Worm (Caenorhabditis elegans) whole organism, mixed stage, embryonic: ENCODE data around the gene wago-4.
A peak's percentile ranks its signal among the peaks of the same experiment; 100 is the strongest.

Experiments
- M03D4.4 ChIP-seq: sonication (generic microtip); optimal IDR thresholded peaks from 2 replicates; lab custom pipeline; 2017; ENCODE audit warnings: mild to moderate bottlenecking, missing genetic modification characterization, missing compliant biosample characterization
- bed-3 ChIP-seq: fragments of 200-800 bp; sonication (Bioruptor generic); optimal IDR thresholded peaks from 3 replicates; lab custom pipeline; 2018; ENCODE audit warnings: mild to moderate bottlenecking, missing genetic modification characterization, moderate library complexity, missing compliant biosample characterization
- blmp-1 ChIP-seq: fragments of 150-350 bp; optimal IDR thresholded peaks from 2 replicates; lab custom pipeline; 2014; ENCODE audit warnings: missing biosample characterization, missing genetic modification characterization
- ceh-39 ChIP-seq: fragments of 150-350 bp; optimal IDR thresholded peaks from 2 replicates; lab custom pipeline; 2014; ENCODE audit warnings: missing biosample characterization, missing genetic modification characterization
- ceh-43 ChIP-seq: fragments of 200-800 bp; sonication (Bioruptor generic); optimal IDR thresholded peaks from 2 replicates; lab custom pipeline; 2018; ENCODE audit warnings: mild to moderate bottlenecking, missing genetic modification characterization, moderate library complexity, missing compliant biosample characterization
- ceh-83 ChIP-seq: fragments of 200-800 bp; sonication (Bioruptor generic); optimal IDR thresholded peaks from 2 replicates; lab custom pipeline; 2018; ENCODE audit warnings: mild to moderate bottlenecking, missing genetic modification characterization, missing compliant biosample characterization
- ces-1 ChIP-seq: fragments of 150-350 bp; optimal IDR thresholded peaks from 2 replicates; lab custom pipeline; 2014; ENCODE audit warnings: missing biosample characterization, missing genetic modification reagents, missing genetic modification characterization
- cnd-1 ChIP-seq: fragments of 200-800 bp; sonication (Bioruptor generic); optimal IDR thresholded peaks from 2 replicates; lab custom pipeline; 2018; ENCODE audit warnings: mild to moderate bottlenecking, missing genetic modification characterization, missing compliant biosample characterization
- drap-1 ChIP-seq: fragments of 200-800 bp; sonication (Bioruptor generic); optimal IDR thresholded peaks from 3 replicates; lab custom pipeline; 2018; ENCODE audit warnings: mild to moderate bottlenecking, missing genetic modification characterization, missing compliant biosample characterization
- elt-1 ChIP-seq: sonication (generic microtip); optimal IDR thresholded peaks from 2 replicates; lab custom pipeline; 2017; ENCODE audit warnings: missing genetic modification characterization, mild to moderate bottlenecking, missing compliant biosample characterization, antibody characterized with exemption, moderate library complexity, borderline replicate concordance; ENCODE audit not compliant: insufficient read depth
- elt-3 ChIP-seq: fragments of 150-350 bp; optimal IDR thresholded peaks from 2 replicates; lab custom pipeline; 2014; ENCODE audit warnings: missing biosample characterization, missing genetic modification characterization
- flh-1 ChIP-seq: fragments of 200-800 bp; sonication (Bioruptor generic); optimal IDR thresholded peaks from 2 replicates; lab custom pipeline; 2018; ENCODE audit warnings: mild to moderate bottlenecking, missing genetic modification characterization, moderate library complexity, missing compliant biosample characterization
- ham-2 ChIP-seq: fragments of 200-800 bp; sonication (Bioruptor generic); optimal IDR thresholded peaks from 2 replicates; lab custom pipeline; 2018; ENCODE audit warnings: mild to moderate bottlenecking, missing genetic modification characterization, missing compliant biosample characterization
- hlh-1 ChIP-seq: fragments of 150-350 bp; optimal IDR thresholded peaks from 2 replicates; lab custom pipeline; 2014; ENCODE audit warnings: missing biosample characterization, missing genetic modification reagents, missing genetic modification characterization
- lin-13 ChIP-seq: fragments of 150-350 bp; optimal IDR thresholded peaks from 2 replicates; lab custom pipeline; 2014; ENCODE audit warnings: missing biosample characterization, missing genetic modification characterization
- lin-32 ChIP-seq: fragments of 200-800 bp; sonication (Bioruptor generic); optimal IDR thresholded peaks from 2 replicates; lab custom pipeline; 2018; ENCODE audit warnings: mild to moderate bottlenecking, missing genetic modification characterization, missing compliant biosample characterization
- mep-1 ChIP-seq: fragments of 150-350 bp; optimal IDR thresholded peaks from 2 replicates; lab custom pipeline; 2017; ENCODE audit warnings: missing biosample characterization, missing genetic modification reagents, missing genetic modification characterization, inconsistent platforms
- mls-2 ChIP-seq: sonication (generic microtip); optimal IDR thresholded peaks from 2 replicates; lab custom pipeline; 2016; ENCODE audit warnings: mild to moderate bottlenecking, missing genetic modification characterization, moderate library complexity, missing compliant biosample characterization
- nhr-12 ChIP-seq: fragments of 150-350 bp; optimal IDR thresholded peaks from 2 replicates; lab custom pipeline; 2014; ENCODE audit warnings: missing biosample characterization, missing genetic modification characterization
- nhr-2 ChIP-seq: fragments of 150-350 bp; optimal IDR thresholded peaks from 2 replicates; lab custom pipeline; 2014; ENCODE audit warnings: missing biosample characterization, missing genetic modification characterization
- nhr-237 ChIP-seq: fragments of 150-350 bp; optimal IDR thresholded peaks from 2 replicates; lab custom pipeline; 2014; ENCODE audit warnings: missing biosample characterization, missing genetic modification characterization
- nhr-28 ChIP-seq: fragments of 150-350 bp; optimal IDR thresholded peaks from 2 replicates; lab custom pipeline; 2014; ENCODE audit warnings: missing biosample characterization, missing genetic modification characterization
- pha-4 ChIP-seq: fragments of 150-350 bp; optimal IDR thresholded peaks from 2 replicates; lab custom pipeline; 2018; ENCODE audit warnings: missing biosample characterization, missing genetic modification reagents, missing genetic modification characterization
- snpc-4 ChIP-seq: fragments of 150-350 bp; optimal IDR thresholded peaks from 2 replicates; lab custom pipeline; 2014; ENCODE audit warnings: missing biosample characterization, missing genetic modification characterization
- sptf-1 ChIP-seq: sonication (generic microtip); optimal IDR thresholded peaks from 2 replicates; lab custom pipeline; 2017; ENCODE audit warnings: mild to moderate bottlenecking, missing genetic modification characterization, moderate library complexity, missing compliant biosample characterization
- unc-120 ChIP-seq: sonication (generic microtip); optimal IDR thresholded peaks from 2 replicates; lab custom pipeline; 2017; ENCODE audit warnings: missing genetic modification characterization, missing compliant biosample characterization; ENCODE audit not compliant: poor library complexity, severe bottlenecking
- unc-39 ChIP-seq: fragments of 150-350 bp; optimal IDR thresholded peaks from 2 replicates; lab custom pipeline; 2014; ENCODE audit warnings: missing biosample characterization, missing genetic modification characterization
- unc-62 ChIP-seq: fragments of 150-350 bp; optimal IDR thresholded peaks from 2 replicates; lab custom pipeline; 2014; ENCODE audit warnings: missing biosample characterization, missing genetic modification reagents, missing genetic modification characterization
- zip-8 ChIP-seq: fragments of 150-350 bp; optimal IDR thresholded peaks from 2 replicates; lab custom pipeline; 2014; ENCODE audit warnings: missing biosample characterization, missing genetic modification characterization
- ztf-11 ChIP-seq: fragments of 150-350 bp; optimal IDR thresholded peaks from 2 replicates; lab custom pipeline; 2014; ENCODE audit warnings: missing biosample characterization, missing genetic modification characterization

Gene wago-4

DNA sequence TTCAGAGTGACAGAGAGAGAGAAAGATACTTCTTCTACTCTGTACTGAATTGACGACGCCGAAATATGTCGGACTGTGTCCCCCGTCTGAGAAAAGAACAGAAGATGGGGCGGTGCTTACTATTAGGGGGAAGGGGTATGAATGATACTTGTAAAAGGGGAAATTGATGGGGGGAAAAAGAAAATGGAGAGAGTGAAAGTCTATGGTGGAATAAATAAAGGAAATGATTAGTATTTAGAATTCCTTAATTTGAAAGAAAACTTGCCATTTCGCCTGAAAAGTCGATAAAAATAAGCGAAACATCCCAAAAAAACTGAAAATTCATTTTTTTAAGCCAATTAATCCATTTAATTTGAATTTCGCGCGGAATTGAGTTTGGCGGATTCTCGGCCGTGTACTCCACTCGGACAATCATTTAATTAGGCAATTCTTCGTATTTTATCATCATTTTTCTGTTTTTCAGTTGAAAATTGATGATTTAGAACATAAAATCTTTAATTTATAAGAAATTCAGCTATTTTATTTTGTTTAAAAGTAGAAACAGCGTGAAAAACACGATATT, 4.8 kb upstream of the wago-4 start, which contains the start of gene F35C5.12:
F35C5.12 (minus strand) TSS at position 51 of the 562 bp plus-strand sequence.
- TF ChIP-seq elt-3 (tag; lab: Kevin White, UChicago) (no peak), pha-4 (tag; lab: Kevin White, UChicago) (no peak), unc-120 (tag; lab: Kevin White, UChicago) (peak; percentile 33), unc-39 (no peak), zip-8 (no peak), mep-1 (no peak), ztf-11 (tag; lab: Kevin White, UChicago) (no peak)

DNA sequence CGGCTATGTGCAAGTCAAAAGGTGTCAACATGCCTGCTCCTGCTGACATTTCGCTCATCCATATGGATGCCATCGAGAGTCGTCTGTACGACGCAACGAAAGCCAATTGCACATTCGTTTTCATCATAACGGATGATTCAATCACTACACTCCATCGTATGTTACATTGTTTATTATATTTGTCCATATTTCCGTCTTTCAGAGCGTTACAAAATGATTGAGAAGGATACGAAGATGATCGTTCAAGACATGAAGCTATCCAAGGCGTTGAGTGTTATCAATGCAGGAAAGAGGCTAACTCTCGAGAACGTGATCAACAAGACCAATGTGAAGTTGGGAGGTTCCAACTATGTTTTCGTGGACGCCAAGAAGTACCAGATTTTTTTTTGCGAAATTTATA, 2.1 kb downstream of the wago-4 start:
- TF ChIP-seq nhr-12 (tag; lab: Kevin White, UChicago) (no peak), elt-3 (tag; lab: Kevin White, UChicago) (no peak)

DNA sequence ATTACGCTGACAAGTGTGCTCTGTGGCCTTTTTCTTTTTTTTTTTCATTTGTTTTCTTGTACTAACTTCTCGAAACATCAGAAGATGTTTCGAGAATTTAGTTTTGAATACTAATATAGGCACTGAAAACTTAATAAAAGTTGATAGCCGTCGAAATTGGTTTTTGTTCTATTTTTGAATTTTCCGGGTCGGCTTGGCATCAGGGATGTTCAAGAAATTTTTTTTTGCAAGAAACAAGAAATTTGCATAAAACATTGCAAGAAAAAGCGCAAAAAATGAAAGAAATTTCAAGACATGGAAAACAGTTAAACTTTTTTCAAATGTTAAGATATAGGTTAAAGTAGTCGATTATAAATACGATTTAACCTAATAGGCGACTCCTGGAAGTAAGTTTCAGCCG, 3.9 kb downstream of the wago-4 start:
- TF ChIP-seq M03D4.4 (tag; lab: Kevin White, UChicago) = no peak
- TF ChIP-seq nhr-28 (tag; lab: Kevin White, UChicago) = no peak
- no peak for TF ChIP-seq hlh-1 (tag; lab: Kevin White, UChicago)
- TF ChIP-seq mep-1 = no peak
- TF ChIP-seq drap-1 (GFP tag; lab: Kevin White, UChicago) = no peak
- no peak for TF ChIP-seq mls-2
- no peak for TF ChIP-seq ceh-39 (tag; lab: Kevin White, UChicago)
- TF ChIP-seq ceh-83 (GFP tag; lab: Kevin White, UChicago) = no peak
- no peak for TF ChIP-seq lin-32 (GFP tag; lab: Kevin White, UChicago)
- TF ChIP-seq unc-39 = no peak
- no peak for TF ChIP-seq flh-1 (GFP tag; lab: Kevin White, UChicago)
- no peak for TF ChIP-seq ceh-43 (GFP tag; lab: Kevin White, UChicago)
- TF ChIP-seq cnd-1 (tag; lab: Kevin White, UChicago) = no peak

- no peak for TF ChIP-seq zip-8
- no peak for TF ChIP-seq blmp-1 (tag; lab: Kevin White, UChicago)
- TF ChIP-seq cnd-1 (tag; lab: Kevin White, UChicago) = no peak
- no peak for TF ChIP-seq mep-1
- no peak for TF ChIP-seq nhr-28 (tag; lab: Kevin White, UChicago)
- TF ChIP-seq nhr-12 (tag; lab: Kevin White, UChicago) = no peak
- no peak for TF ChIP-seq unc-120 (tag; lab: Kevin White, UChicago)
- TF ChIP-seq bed-3 (GFP tag; lab: Kevin White, UChicago) = no peak
- TF ChIP-seq lin-13 (tag; lab: Kevin White, UChicago) = no peak
- TF ChIP-seq M03D4.4 (tag; lab: Kevin White, UChicago) = no peak
- no peak for TF ChIP-seq ces-1
- TF ChIP-seq pha-4 (tag; lab: Kevin White, UChicago) = no peak
- no peak for TF ChIP-seq flh-1 (GFP tag; lab: Kevin White, UChicago)
- TF ChIP-seq elt-1 (tag; lab: Kevin White, UChicago) = no peak
- TF ChIP-seq unc-62 (GFP tag; lab: Kevin White, UChicago) = no peak
- no peak for TF ChIP-seq ceh-43 (GFP tag; lab: Kevin White, UChicago)
- TF ChIP-seq nhr-237 = no peak
- TF ChIP-seq drap-1 (GFP tag; lab: Kevin White, UChicago) = no peak
- no peak for TF ChIP-seq sptf-1 (tag; lab: Kevin White, UChicago)
Observed at ce11 chrII:12925551-12925950, 6.2 kb downstream of the wago-4 start, which contains the start of gene F58G1.8. Gene F58G1.8 (minus strand): TSS chrII:12925651.

- no peak for TF ChIP-seq nhr-12 (tag; lab: Kevin White, UChicago)
- TF ChIP-seq nhr-2 = no peak
- no peak for TF ChIP-seq mep-1
- TF ChIP-seq unc-120 (tag; lab: Kevin White, UChicago) = no peak
- no peak for TF ChIP-seq ham-2
- TF ChIP-seq sptf-1 (tag; lab: Kevin White, UChicago) = no peak
- no peak for TF ChIP-seq snpc-4
- no peak for TF ChIP-seq ztf-11 (tag; lab: Kevin White, UChicago)
Observed at ce11 chrII:12928241-12928640, 8.9 kb downstream of the wago-4 start, which contains the start of gene F58G1.3. Gene F58G1.3 (minus strand): TSS chrII:12928341.
